Worm (Caenorhabditis elegans) whole organism, L4/young adult: ENCODE measurements around the gene nhr-170.

Source experiments
- W03F9.2 ChIP-seq: fragments of 150-350 bp; optimal IDR thresholded peaks from 2 replicates; lab custom pipeline; 2014; ENCODE audit warnings: missing biosample characterization, missing genetic modification characterization
- dao-5 ChIP-seq: sonication (generic microtip); optimal IDR thresholded peaks from 2 replicates; lab custom pipeline; 2016; ENCODE audit warnings: missing genotype, missing genetic modification characterization, moderate library complexity, missing compliant biosample characterization
- him-1 ChIP-seq: sonication (generic microtip); optimal IDR thresholded peaks from 2 replicates; lab custom pipeline; 2016; ENCODE audit warnings: missing genotype, missing genetic modification reagents, missing genetic modification characterization, missing compliant biosample characterization

- TF ChIP-seq him-1 (tag; lab: Kevin White, UChicago) (no peak), dao-5 (tag; lab: Kevin White, UChicago) (no peak), W03F9.2 (tag; lab: Kevin White, UChicago) (no peak)
Observed at ce11 chrV:18746937-18747660, 53.5 kb downstream of the nhr-170 start, which contains the start of gene clec-251.
